Worm (Caenorhabditis elegans): Measurements from ENCODE around the gene Y48A6B.8.

DNA sequence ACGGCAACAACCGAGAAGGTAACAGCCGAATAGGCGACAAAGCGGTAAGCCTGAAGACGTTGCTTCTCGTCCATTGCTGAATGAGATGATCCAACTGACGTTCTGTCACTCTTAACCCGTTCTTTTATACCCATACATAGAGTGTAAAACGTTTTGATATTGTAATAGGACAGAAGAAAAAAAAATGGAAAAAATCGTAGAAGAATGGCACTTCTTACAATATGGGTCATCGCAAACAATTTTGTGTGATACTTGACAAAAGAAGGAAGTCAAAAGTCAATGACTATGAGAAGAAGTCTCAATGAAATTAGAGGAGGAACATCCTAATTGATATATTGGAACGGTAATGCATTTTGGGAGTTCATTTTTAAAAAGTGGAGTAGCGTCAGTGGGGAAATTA, 46.1 kb downstream of the Y48A6B.8 start, which contains the start of gene col-92:
- TF ChIP-seq nhr-76 (tag; optimal IDR thresholded peaks at IDR 0.05) (no peak), nhr-12 (tag; optimal IDR thresholded peaks at IDR 0.05) (no peak), ZK546.5 (tag; optimal IDR thresholded peaks at IDR 0.05) (no peak), zag-1 (tag; optimal IDR thresholded peaks at IDR 0.05) (no peak), unc-39 (tag; optimal IDR thresholded peaks at IDR 0.05) (no peak)
